Fruit fly (Drosophila melanogaster) whole organism, embryonic: ENCODE results near the gene Rab6.
A peak's percentile ranks its signal among the peaks of the same experiment; 100 is the strongest.

Experiments
- BEAF-32 ChIP-seq: fragments of 200-800 bp; sonication (Bioruptor generic); optimal IDR thresholded peaks from 3 replicates; lab custom pipeline; 2017; ENCODE audit warnings: missing biosample characterization, missing genetic modification characterization, mild to moderate bottlenecking, moderate library complexity, missing genetic modification reagents
- CG13287 ChIP-seq: fragments of 200-800 bp; sonication (Bioruptor generic); IDR thresholded peaks from 2 replicates; pipeline ENCODE4 v1.3.6; 2022; ENCODE audit warnings: missing biosample characterization, missing genetic modification characterization; ENCODE audit not compliant: partially characterized antibody
- CG14965 ChIP-seq: fragments of 200-800 bp; sonication (Bioruptor generic); optimal IDR thresholded peaks from 2 replicates; lab custom pipeline; 2016; ENCODE audit warnings: missing biosample characterization, missing genetic modification characterization, borderline replicate concordance
- CG1647 ChIP-seq: fragments of 200-800 bp; sonication (Bioruptor generic); optimal IDR thresholded peaks from 3 replicates; lab custom pipeline; 2016; ENCODE audit warnings: missing biosample characterization, missing genetic modification characterization
- CG18619 ChIP-seq: fragments of 200-800 bp; sonication (Bioruptor generic); optimal IDR thresholded peaks from 3 replicates; lab custom pipeline; 2017; ENCODE audit warnings: missing biosample characterization, mild to moderate bottlenecking, missing genetic modification characterization
- CG2875 ChIP-seq: fragments of 200-800 bp; sonication (Bioruptor generic); optimal IDR thresholded peaks from 2 replicates; lab custom pipeline; 2017; ENCODE audit warnings: missing biosample characterization, mild to moderate bottlenecking, missing genetic modification characterization, missing genetic modification reagents
- CG30431 ChIP-seq: fragments of 200-800 bp; sonication (Bioruptor generic); optimal IDR thresholded peaks from 2 replicates; lab custom pipeline; 2017; ENCODE audit warnings: missing biosample characterization, missing genetic modification characterization
- CG31224 ChIP-seq: fragments of 200-800 bp; sonication (Bioruptor generic); IDR thresholded peaks from 2 replicates; pipeline ENCODE4 v1.3.6; 2022; ENCODE audit warnings: missing biosample characterization, missing genetic modification characterization
- CG34224 ChIP-seq: fragments of 200-800 bp; sonication (Bioruptor generic); IDR thresholded peaks from 3 replicates; pipeline ENCODE4 v1.3.6; 2022; ENCODE audit warnings: missing biosample characterization, missing genetic modification characterization; ENCODE audit not compliant: partially characterized antibody
- CG3847 ChIP-seq: fragments of 200-800 bp; sonication (Bioruptor generic); IDR thresholded peaks from 2 replicates; pipeline ENCODE4 v1.3.6; 2022; ENCODE audit warnings: missing biosample characterization, missing genetic modification characterization
- CG42726 ChIP-seq: fragments of 200-800 bp; sonication (Bioruptor generic); IDR thresholded peaks from 2 replicates; pipeline ENCODE4 v1.3.6; 2022; ENCODE audit warnings: missing biosample characterization, missing genetic modification characterization; ENCODE audit not compliant: partially characterized antibody
- CG4328 ChIP-seq: fragments of 200-800 bp; sonication (Bioruptor generic); optimal IDR thresholded peaks from 3 replicates; lab custom pipeline; 2017; ENCODE audit warnings: missing biosample characterization, missing genetic modification reagents, missing genetic modification characterization
- CG4617 ChIP-seq: fragments of 200-800 bp; sonication (Bioruptor generic); optimal IDR thresholded peaks from 3 replicates; lab custom pipeline; 2016; ENCODE audit warnings: missing biosample characterization, missing genetic modification characterization, borderline replicate concordance
- CG4854 ChIP-seq: fragments of 200-800 bp; sonication (Bioruptor generic); optimal IDR thresholded peaks from 2 replicates; lab custom pipeline; 2016; ENCODE audit warnings: missing biosample characterization, missing genetic modification characterization, inconsistent platforms
- CG6272 ChIP-seq: fragments of 200-800 bp; sonication (Bioruptor generic); IDR thresholded peaks from 2 replicates; pipeline ENCODE4 v1.3.6; 2022; ENCODE audit warnings: missing biosample characterization, missing genetic modification characterization
- CG6791 ChIP-seq: fragments of 200-800 bp; sonication (Bioruptor generic); IDR thresholded peaks from 3 replicates; pipeline ENCODE4 v1.3.6; 2022; ENCODE audit warnings: missing biosample characterization, missing genetic modification characterization; ENCODE audit not compliant: partially characterized antibody
- CG7987 ChIP-seq: fragments of 200-800 bp; sonication (Bioruptor generic); optimal IDR thresholded peaks from 2 replicates; lab custom pipeline; 2018; ENCODE audit warnings: missing biosample characterization, mild to moderate bottlenecking, missing genetic modification characterization, moderate library complexity
- CG9932 ChIP-seq: fragments of 200-800 bp; sonication (Bioruptor generic); IDR thresholded peaks from 2 replicates; pipeline ENCODE4 v1.3.6; 2022; ENCODE audit warnings: missing biosample characterization, missing genetic modification characterization
- Drgx ChIP-seq: fragments of 200-800 bp; sonication (Bioruptor generic); IDR thresholded peaks from 2 replicates; pipeline ENCODE4 v1.3.6; 2022; ENCODE audit warnings: missing biosample characterization, missing genetic modification characterization
- HHEX ChIP-seq: fragments of 200-800 bp; sonication (Bioruptor generic); optimal IDR thresholded peaks from 3 replicates; lab custom pipeline; 2017; ENCODE audit warnings: missing biosample characterization, mild to moderate bottlenecking, missing genetic modification characterization, missing genetic modification reagents
- Med ChIP-seq: fragments of 200-800 bp; sonication (Bioruptor generic); peaks from one replicate; lab custom pipeline; 2016; ENCODE audit warnings: missing biosample characterization, missing genetic modification characterization, mild to moderate bottlenecking, inconsistent platforms, moderate library complexity
- NfI ChIP-seq: fragments of 200-800 bp; sonication (Bioruptor generic); optimal IDR thresholded peaks from 3 replicates; lab custom pipeline; 2018; ENCODE audit warnings: missing biosample characterization, mild to moderate bottlenecking, missing genetic modification characterization, moderate library complexity
- Optix ChIP-seq: fragments of 200-800 bp; sonication (Bioruptor generic); IDR thresholded peaks from 3 replicates; pipeline ENCODE4 v1.3.6; 2022; ENCODE audit warnings: missing biosample characterization, missing genetic modification characterization
- PHDP ChIP-seq: fragments of 200-800 bp; sonication (Bioruptor generic); optimal IDR thresholded peaks from 3 replicates; lab custom pipeline; 2018; ENCODE audit warnings: missing biosample characterization, mild to moderate bottlenecking, missing genetic modification characterization, moderate library complexity
- Pdp1 ChIP-seq, 2 experiments: fragments of 200-800 bp; sonication (Bioruptor generic); optimal IDR thresholded peaks; 3 replicates each; lab custom pipeline; 2016; ENCODE audit warnings: missing biosample characterization in 2 of 2, missing genetic modification characterization in 2 of 2, mild to moderate bottlenecking in 1 of 2, moderate library complexity in 1 of 2
- Poxn ChIP-seq: fragments of 200-800 bp; sonication (Bioruptor generic); IDR thresholded peaks from 2 replicates; pipeline ENCODE4 v1.3.6; 2022; ENCODE audit warnings: missing biosample characterization, missing genetic modification characterization
- Sox100B ChIP-seq: fragments of 200-800 bp; sonication (Bioruptor generic); optimal IDR thresholded peaks from 3 replicates; lab custom pipeline; 2018; ENCODE audit warnings: missing biosample characterization, mild to moderate bottlenecking, missing genetic modification characterization
- Sry-δ ChIP-seq: fragments of 200-800 bp; sonication (Bioruptor generic); optimal IDR thresholded peaks from 2 replicates; lab custom pipeline; 2016; ENCODE audit warnings: missing biosample characterization, missing genetic modification characterization
- YL-1 ChIP-seq: fragments of 200-800 bp; sonication (Bioruptor generic); optimal IDR thresholded peaks from 3 replicates; lab custom pipeline; 2017; ENCODE audit warnings: missing biosample characterization, mild to moderate bottlenecking, missing genetic modification characterization
- da ChIP-seq: fragments of 200-800 bp; sonication (Bioruptor generic); optimal IDR thresholded peaks from 2 replicates; lab custom pipeline; 2016; ENCODE audit warnings: missing biosample characterization, missing genetic modification characterization
- ems ChIP-seq: fragments of 200-800 bp; sonication (Bioruptor generic); optimal IDR thresholded peaks from 3 replicates; lab custom pipeline; 2016; ENCODE audit warnings: missing biosample characterization, missing genetic modification characterization
- gro ChIP-seq: fragments of 200-800 bp; sonication (Bioruptor generic); optimal IDR thresholded peaks from 2 replicates; lab custom pipeline; 2016; ENCODE audit warnings: missing biosample characterization, missing genetic modification characterization
- gsb-n ChIP-seq: fragments of 200-800 bp; sonication (Bioruptor generic); optimal IDR thresholded peaks from 3 replicates; lab custom pipeline; 2018; ENCODE audit warnings: missing biosample characterization, mild to moderate bottlenecking, missing genetic modification characterization
- ham ChIP-seq: fragments of 200-800 bp; sonication (Bioruptor generic); IDR thresholded peaks from 2 replicates; pipeline ENCODE4 v1.3.6; 2022; ENCODE audit warnings: missing biosample characterization, missing genetic modification characterization
- hkb ChIP-seq, 2 experiments: fragments of 200-800 bp in 1 of 2; fragments of >200 bp in 1 of 2; sonication (Bioruptor generic) in 1 of 2; IDR thresholded peaks in 1 of 2; optimal IDR thresholded peaks in 1 of 2; 2 replicates each; pipeline versions ENCODE4 v1.3.6 to Lab custom; 2017 to 2022; ENCODE audit warnings: missing biosample characterization in 1 of 2, missing genetic modification characterization in 1 of 2
- hth ChIP-seq: fragments of >200 bp; optimal IDR thresholded peaks from 2 replicates; lab custom pipeline; 2017; ENCODE audit warnings: inconsistent platforms
- jumu ChIP-seq: fragments of 200-800 bp; sonication (Bioruptor generic); optimal IDR thresholded peaks from 3 replicates; lab custom pipeline; 2016; ENCODE audit warnings: missing biosample characterization, missing genetic modification characterization
- lilli ChIP-seq: fragments of 200-800 bp; sonication (Bioruptor generic); optimal IDR thresholded peaks from 3 replicates; lab custom pipeline; 2016; ENCODE audit warnings: missing biosample characterization, missing genetic modification characterization
- p53 ChIP-seq: fragments of 200-800 bp; sonication (Bioruptor generic); optimal IDR thresholded peaks from 2 replicates; lab custom pipeline; 2016; ENCODE audit warnings: missing biosample characterization, missing genetic modification characterization
- pfk ChIP-seq: fragments of 200-800 bp; sonication (Bioruptor generic); optimal IDR thresholded peaks from 2 replicates; lab custom pipeline; 2018; ENCODE audit warnings: missing biosample characterization, mild to moderate bottlenecking, missing genetic modification characterization, moderate library complexity
- row ChIP-seq: fragments of 200-800 bp; sonication (Bioruptor generic); IDR thresholded peaks from 3 replicates; pipeline ENCODE4 v1.3.6; 2022; ENCODE audit warnings: missing biosample characterization, missing genetic modification characterization
- seq ChIP-seq: fragments of 200-800 bp; sonication (Bioruptor generic); IDR thresholded peaks from 2 replicates; pipeline ENCODE4 v1.3.6; 2022; ENCODE audit warnings: missing biosample characterization, missing genetic modification characterization
- slbo ChIP-seq: fragments of 200-800 bp; sonication (Bioruptor generic); IDR thresholded peaks from 2 replicates; pipeline ENCODE4 v1.3.6; 2022; ENCODE audit warnings: missing biosample characterization, missing genetic modification characterization
- sug ChIP-seq: fragments of 200-800 bp; optimal IDR thresholded peaks from 2 replicates; lab custom pipeline; 2019; ENCODE audit warnings: missing biosample characterization, mild to moderate bottlenecking, missing genetic modification characterization, moderate library complexity
- trem ChIP-seq: fragments of 200-800 bp; optimal IDR thresholded peaks from 3 replicates; lab custom pipeline; 2019; ENCODE audit warnings: missing biosample characterization, mild to moderate bottlenecking, missing genetic modification characterization, moderate library complexity
- vfl ChIP-seq: fragments of 200-800 bp; sonication (Bioruptor generic); optimal IDR thresholded peaks from 2 replicates; lab custom pipeline; 2016; ENCODE audit warnings: missing biosample characterization, missing genetic modification characterization
- vnd ChIP-seq: fragments of 200-800 bp; sonication (Bioruptor generic); IDR thresholded peaks from 3 replicates; pipeline ENCODE4 v1.3.6; 2022; ENCODE audit warnings: missing biosample characterization, missing genetic modification characterization; ENCODE audit not compliant: partially characterized antibody
- wdn ChIP-seq: fragments of 200-800 bp; sonication (Bioruptor generic); IDR thresholded peaks from 2 replicates; pipeline ENCODE4 v1.3.6; 2022; ENCODE audit warnings: missing biosample characterization, missing genetic modification characterization

Gene Rab6

dm6 chr2L:12108779-12109564, at the start of gene Rab6, which contains the start of gene Phae1:
TSS of gene Rab6 (minus strand) at chr2L:12109116.
TSS of gene Phae1 (plus strand) at chr2L:12109417.
- no peak for TF ChIP-seq wdn (GFP tag; lab: Robert Waterston, UW)
- TF ChIP-seq CG2875 (GFP tag; lab: Kevin White, UChicago), result no peak
- no peak for TF ChIP-seq CG18619
- no peak for TF ChIP-seq Drgx (GFP tag; lab: Robert Waterston, UW)
- TF ChIP-seq CG4854 (GFP tag; lab: Kevin White, UChicago), result no peak
- TF ChIP-seq trem (tag; lab: Kevin White, UChicago), result peak; percentile 77
- peak; percentile 70 for TF ChIP-seq Sry-δ
- no peak for TF ChIP-seq HHEX
- TF ChIP-seq Sox100B (GFP tag; lab: Kevin White, UChicago), result no peak
- no peak for TF ChIP-seq da
- TF ChIP-seq NfI (GFP tag; lab: Kevin White, UChicago), result no peak
- peak; percentile 14 for TF ChIP-seq lilli (GFP tag; lab: Kevin White, UChicago)
- TF ChIP-seq CG6272 (GFP tag; lab: Robert Waterston, UW), result no peak
- TF ChIP-seq CG14965 (GFP tag; lab: Kevin White, UChicago), result no peak
- no peak for TF ChIP-seq ham (GFP tag; lab: Robert Waterston, UW)
- TF ChIP-seq jumu (GFP tag; lab: Kevin White, UChicago), result no peak
- peak; percentile 71 for TF ChIP-seq CG34224 (GFP tag; lab: Robert Waterston, UW)
- TF ChIP-seq CG13287 (GFP tag; lab: Robert Waterston, UW), result peak; percentile 84
- peak; percentile 40 for TF ChIP-seq gsb-n (tag; lab: Kevin White, UChicago)
- TF ChIP-seq CG9932 (GFP tag; lab: Robert Waterston, UW), result no peak
- TF ChIP-seq hkb (optimal IDR thresholded peaks at IDR 0.05; lab: Kevin White, UChicago), result no peak
- TF ChIP-seq hkb (GFP tag; IDR thresholded peaks at IDR 0.05; lab: Robert Waterston, UW), result 0 out of 2 replicates have a peak, but pooled peaks have one; percentile 34
- peak; percentile 81 for TF ChIP-seq CG6791 (GFP tag; lab: Robert Waterston, UW)
- no peak for TF ChIP-seq pfk (GFP tag; lab: Kevin White, UChicago)
- no peak for TF ChIP-seq CG31224 (GFP tag; lab: Robert Waterston, UW)
- no peak for TF ChIP-seq slbo (GFP tag; lab: Robert Waterston, UW)
- peak; percentile 14 for TF ChIP-seq PHDP (tag; lab: Kevin White, UChicago)
- peak in 1 of 2 experiments; percentile 27 for TF ChIP-seq Pdp1 (GFP tag; optimal IDR thresholded peaks at IDR 0.05; lab: Kevin White, UChicago)
- TF ChIP-seq CG30431, result no peak
- TF ChIP-seq CG42726, result peak; percentile 42; the same call in 1 of the 2 replicates
- TF ChIP-seq BEAF-32 (GFP tag; lab: Kevin White, UChicago), result peak; percentile 75
- peak; percentile 66 for TF ChIP-seq vnd (GFP tag; lab: Robert Waterston, UW)
- TF ChIP-seq YL-1 (GFP tag; lab: Kevin White, UChicago), result peak; percentile 88
- TF ChIP-seq CG4617 (GFP tag; lab: Kevin White, UChicago), result peak; percentile 95
- no peak for TF ChIP-seq Poxn
- no peak for TF ChIP-seq p53 (GFP tag; lab: Kevin White, UChicago)
- TF ChIP-seq CG4328, result no peak
- TF ChIP-seq vfl (GFP tag; lab: Kevin White, UChicago), result no peak
- TF ChIP-seq CG7987 (GFP tag; lab: Kevin White, UChicago), result no peak
- TF ChIP-seq gro (GFP tag; lab: Kevin White, UChicago), result peak; percentile 29
- no peak for TF ChIP-seq ems (GFP tag; lab: Kevin White, UChicago)
- no peak for TF ChIP-seq CG1647 (GFP tag; lab: Kevin White, UChicago)
- peak; percentile 18; the same call in 1 of the 2 replicates for TF ChIP-seq seq (GFP tag; lab: Robert Waterston, UW)
- TF ChIP-seq sug (tag; lab: Kevin White, UChicago), result peak; percentile 10
- no peak for TF ChIP-seq Optix (GFP tag; lab: Robert Waterston, UW)
- TF ChIP-seq row, result 0 out of 3 replicates have a peak, but pooled peaks have one; percentile 24
- TF ChIP-seq CG3847 (GFP tag; lab: Robert Waterston, UW), result peak; percentile 30; the same call in 1 of the 2 replicates
- TF ChIP-seq Med (GFP tag; lab: Kevin White, UChicago), result peak; percentile 57
- no peak for TF ChIP-seq hth
